Worm (Caenorhabditis elegans) whole organism, young adult: ENCODE measurements around the gene B0024.3.
A peak's percentile ranks its signal among the peaks of the same experiment; 100 is the strongest.

ENCODE experiments used
- B0261.1 ChIP-seq: sonication (generic microtip); optimal IDR thresholded peaks from 2 replicates; lab custom pipeline; 2016; ENCODE audit warnings: mild to moderate bottlenecking, missing genetic modification characterization, moderate library complexity, missing compliant biosample characterization
- D2030.7 ChIP-seq: fragments of 200-800 bp; sonication (Bioruptor generic); IDR thresholded peaks from 2 replicates; pipeline ENCODE4 v1.3.6; 2022; ENCODE audit warnings: missing genetic modification reagents, missing genetic modification characterization, missing compliant biosample characterization
- F10E7.11 ChIP-seq: sonication (generic microtip); optimal IDR thresholded peaks from 2 replicates; lab custom pipeline; 2017; ENCODE audit warnings: mild to moderate bottlenecking, missing genetic modification characterization, moderate library complexity, missing compliant biosample characterization
- F49E8.2 ChIP-seq: sonication (generic microtip); optimal IDR thresholded peaks from 3 replicates; lab custom pipeline; 2017; ENCODE audit warnings: missing genetic modification characterization, mild to moderate bottlenecking, missing compliant biosample characterization, antibody characterized with exemption, moderate library complexity; ENCODE audit not compliant: insufficient read depth
- K11D2.4 ChIP-seq: fragments of 200-800 bp; sonication (Bioruptor generic); IDR thresholded peaks from 2 replicates; pipeline ENCODE4 v1.3.6; 2022; ENCODE audit warnings: missing genetic modification reagents, missing genetic modification characterization, missing compliant biosample characterization
- T07F8.4 ChIP-seq: sonication (generic microtip); optimal IDR thresholded peaks from 2 replicates; lab custom pipeline; 2016; ENCODE audit warnings: mild to moderate bottlenecking, missing genetic modification characterization, moderate library complexity, missing compliant biosample characterization
- T26A5.8 ChIP-seq: sonication (generic microtip); optimal IDR thresholded peaks from 2 replicates; lab custom pipeline; 2016; ENCODE audit warnings: missing genetic modification characterization, missing compliant biosample characterization
- Y53G8AR.9 ChIP-seq: fragments of 200-800 bp; sonication (Bioruptor generic); conservative IDR thresholded peaks from 2 replicates; pipeline ENCODE4 v1.3.6; 2022; ENCODE audit warnings: missing genetic modification reagents, missing genetic modification characterization, missing compliant biosample characterization
- Y79H2A.3 ChIP-seq: fragments of 200-800 bp; sonication (Bioruptor generic); conservative IDR thresholded peaks from 2 replicates; pipeline ENCODE4 v1.3.6; 2022; ENCODE audit warnings: missing genetic modification reagents, missing genetic modification characterization, missing compliant biosample characterization
- Y95B8A.8 ChIP-seq: fragments of 200-800 bp; sonication (Bioruptor generic); IDR thresholded peaks from 2 replicates; pipeline ENCODE4 v1.3.6; 2022; ENCODE audit warnings: missing genetic modification reagents, missing genetic modification characterization, missing compliant biosample characterization
- ZK185.1 ChIP-seq: sonication (generic microtip); optimal IDR thresholded peaks from 2 replicates; lab custom pipeline; 2016; ENCODE audit warnings: mild to moderate bottlenecking, missing genetic modification characterization, missing compliant biosample characterization; ENCODE audit not compliant: poor library complexity, severe bottlenecking
- aptf-2 ChIP-seq: fragments of 200-800 bp; sonication (Bioruptor generic); conservative IDR thresholded peaks from 2 replicates; pipeline ENCODE4 v1.3.6; 2022; ENCODE audit warnings: missing genetic modification reagents, missing genetic modification characterization, missing compliant biosample characterization
- aptf-3 ChIP-seq: fragments of 200-800 bp; sonication (Bioruptor generic); IDR thresholded peaks from 2 replicates; pipeline ENCODE4 v1.3.6; 2022; ENCODE audit warnings: missing genetic modification characterization, missing compliant biosample characterization
- attf-6 ChIP-seq: fragments of 200-800 bp; sonication (Bioruptor generic); IDR thresholded peaks from 2 replicates; pipeline ENCODE4 v1.3.6; 2022; ENCODE audit warnings: missing genetic modification reagents, missing genetic modification characterization, missing compliant biosample characterization
- ceh-100 ChIP-seq: fragments of 200-800 bp; sonication (Bioruptor generic); IDR thresholded peaks from 2 replicates; pipeline ENCODE4 v1.3.6; 2022; ENCODE audit warnings: missing genetic modification reagents, missing genetic modification characterization, missing compliant biosample characterization
- ceh-27 ChIP-seq: fragments of 200-800 bp; sonication (Bioruptor generic); optimal IDR thresholded peaks from 2 replicates; lab custom pipeline; 2018; ENCODE audit warnings: mild to moderate bottlenecking, missing genetic modification characterization, moderate library complexity, missing compliant biosample characterization
- ceh-40 ChIP-seq: fragments of 200-800 bp; sonication (Bioruptor generic); IDR thresholded peaks from 2 replicates; pipeline ENCODE4 v1.3.6; 2022; ENCODE audit warnings: missing genetic modification characterization, missing compliant biosample characterization
- ceh-79 ChIP-seq: sonication (generic microtip); optimal IDR thresholded peaks from 2 replicates; lab custom pipeline; 2017; ENCODE audit warnings: mild to moderate bottlenecking, missing genetic modification characterization, missing compliant biosample characterization
- ceh-91 ChIP-seq: fragments of 200-800 bp; sonication (Bioruptor generic); IDR thresholded peaks from 2 replicates; pipeline ENCODE4 v1.3.6; 2022; ENCODE audit warnings: missing genetic modification reagents, missing genetic modification characterization, missing compliant biosample characterization
- efl-1 ChIP-seq: fragments of 150-350 bp; optimal IDR thresholded peaks from 2 replicates; lab custom pipeline; 2014; ENCODE audit warnings: missing biosample characterization, missing genetic modification reagents, missing genetic modification characterization
- egl-18 ChIP-seq: fragments of 200-800 bp; sonication (Bioruptor generic); IDR thresholded peaks from 2 replicates; pipeline ENCODE4 v1.3.6; 2022; ENCODE audit warnings: missing genetic modification reagents, missing genetic modification characterization, missing compliant biosample characterization
- egl-44 ChIP-seq: fragments of 200-800 bp; sonication (Bioruptor generic); IDR thresholded peaks from 2 replicates; pipeline ENCODE4 v1.3.6; 2022; ENCODE audit warnings: missing genetic modification reagents, missing genetic modification characterization, missing compliant biosample characterization
- fkh-3 ChIP-seq: sonication (generic microtip); optimal IDR thresholded peaks from 2 replicates; lab custom pipeline; 2016; ENCODE audit warnings: mild to moderate bottlenecking, missing genetic modification characterization, missing compliant biosample characterization
- hlh-26 ChIP-seq: fragments of 200-800 bp; sonication (Bioruptor generic); conservative IDR thresholded peaks from 2 replicates; pipeline ENCODE4 v1.3.6; 2022; ENCODE audit warnings: missing genetic modification reagents, missing genetic modification characterization, missing compliant biosample characterization
- hmg-20 ChIP-seq: fragments of 200-800 bp; sonication (Bioruptor generic); IDR thresholded peaks from 2 replicates; pipeline ENCODE4 v1.3.6; 2022; ENCODE audit warnings: missing genetic modification reagents, missing genetic modification characterization, missing compliant biosample characterization
- hrde-1 ChIP-seq: sonication (generic microtip); optimal IDR thresholded peaks from 2 replicates; lab custom pipeline; 2016; ENCODE audit warnings: missing genetic modification characterization, mild to moderate bottlenecking, missing compliant biosample characterization, moderate library complexity, missing genotype, missing genetic modification reagents, borderline replicate concordance
- hsf-1 ChIP-seq: fragments of 200-800 bp; sonication (Bioruptor generic); IDR thresholded peaks from 2 replicates; pipeline ENCODE4 v1.3.6; 2022; ENCODE audit warnings: missing genetic modification reagents, missing genetic modification characterization, missing compliant biosample characterization
- let-607 ChIP-seq, 2 experiments: fragments of 200-800 bp in 1 of 2; sonication (Bioruptor generic) in 1 of 2; sonication (generic microtip) in 1 of 2; optimal IDR thresholded peaks; 2 replicates each; lab custom pipeline; 2016 to 2018; ENCODE audit warnings: mild to moderate bottlenecking in 2 of 2, missing compliant biosample characterization in 2 of 2, missing genetic modification characterization in 2 of 2, moderate library complexity in 2 of 2, missing genotype in 1 of 2
- lin-35 ChIP-seq, 3 experiments: fragments of 150-350 bp in 2 of 3; sonication (generic microtip) in 1 of 3; optimal IDR thresholded peaks; 2 replicates each; lab custom pipeline; 2014 to 2018; ENCODE audit warnings: missing biosample characterization in 3 of 3, missing genetic modification characterization in 3 of 3, missing genetic modification reagents in 3 of 3
- madf-10 ChIP-seq: sonication (generic microtip); optimal IDR thresholded peaks from 2 replicates; lab custom pipeline; 2016; ENCODE audit warnings: mild to moderate bottlenecking, missing genetic modification characterization, missing compliant biosample characterization
- madf-3 ChIP-seq: fragments of 200-800 bp; sonication (Bioruptor generic); IDR thresholded peaks from 2 replicates; pipeline ENCODE4 v1.3.6; 2022; ENCODE audit warnings: missing genetic modification reagents, missing genetic modification characterization, missing compliant biosample characterization
- mcd-1 ChIP-seq: fragments of 200-800 bp; sonication (Bioruptor generic); IDR thresholded peaks from 2 replicates; pipeline ENCODE4 v1.3.6; 2022; ENCODE audit warnings: missing genetic modification reagents, missing genetic modification characterization, missing compliant biosample characterization
- mel-28 ChIP-seq: sonication (generic microtip); optimal IDR thresholded peaks from 2 replicates; lab custom pipeline; 2016; ENCODE audit warnings: borderline replicate concordance, mild to moderate bottlenecking, missing genetic modification characterization, missing compliant biosample characterization
- mxl-1 ChIP-seq: sonication (generic microtip); optimal IDR thresholded peaks from 2 replicates; lab custom pipeline; 2016; ENCODE audit warnings: missing genetic modification characterization, missing compliant biosample characterization
- nhr-80 ChIP-seq: sonication (generic microtip); optimal IDR thresholded peaks from 2 replicates; lab custom pipeline; 2016; ENCODE audit warnings: missing genetic modification characterization, missing compliant biosample characterization
- rec-8 ChIP-seq, 2 experiments: sonication (generic microtip); optimal IDR thresholded peaks; 2 replicates each; lab custom pipeline; 2016; ENCODE audit warnings: mild to moderate bottlenecking in 2 of 2, missing genetic modification characterization in 2 of 2, missing genetic modification reagents in 2 of 2, missing genotype in 2 of 2, missing biosample characterization in 1 of 2, missing compliant biosample characterization in 1 of 2, moderate library complexity in 1 of 2
- snpc-1.1 ChIP-seq: sonication (generic microtip); optimal IDR thresholded peaks from 2 replicates; lab custom pipeline; 2017; ENCODE audit warnings: missing genetic modification characterization, mild to moderate bottlenecking, missing compliant biosample characterization, antibody characterized with exemption, moderate library complexity, missing genotype, missing genetic modification reagents; ENCODE audit not compliant: insufficient read depth
- snpc-1.3 ChIP-seq: sonication (generic microtip); optimal IDR thresholded peaks from 2 replicates; lab custom pipeline; 2017; ENCODE audit warnings: missing genetic modification characterization, mild to moderate bottlenecking, missing compliant biosample characterization, antibody characterized with exemption, moderate library complexity, missing genotype, missing genetic modification reagents; ENCODE audit not compliant: insufficient read depth
- snpc-3.4 ChIP-seq: sonication (generic microtip); optimal IDR thresholded peaks from 2 replicates; lab custom pipeline; 2017; ENCODE audit warnings: missing genetic modification characterization, mild to moderate bottlenecking, missing compliant biosample characterization, antibody characterized with exemption, moderate library complexity, missing genotype, missing genetic modification reagents
- snpc-4 ChIP-seq, 5 experiments: fragments of 150-350 bp in 1 of 5; sonication (generic microtip) in 4 of 5; optimal IDR thresholded peaks; 2 replicates each; lab custom pipeline; 2014 to 2018; ENCODE audit warnings: missing genetic modification characterization in 5 of 5, missing biosample characterization in 3 of 5, antibody characterized with exemption in 2 of 5, mild to moderate bottlenecking in 2 of 5, missing compliant biosample characterization in 2 of 5, missing genotype in 2 of 5, moderate library complexity in 2 of 5, missing genetic modification reagents in 1 of 5
- tbp1 ChIP-seq: fragments of 200-800 bp; sonication (Bioruptor generic); optimal IDR thresholded peaks from 2 replicates; lab custom pipeline; 2018; ENCODE audit warnings: mild to moderate bottlenecking, missing genetic modification characterization, missing compliant biosample characterization
- xnd-1 ChIP-seq: sonication (generic microtip); optimal IDR thresholded peaks from 2 replicates; lab custom pipeline; 2016; ENCODE audit warnings: missing genotype, missing genetic modification reagents, missing genetic modification characterization, missing compliant biosample characterization
- ztf-18 ChIP-seq: sonication (generic microtip); optimal IDR thresholded peaks from 2 replicates; lab custom pipeline; 2016; ENCODE audit warnings: missing genotype, mild to moderate bottlenecking, missing genetic modification characterization, missing compliant biosample characterization
- ztf-25 ChIP-seq: fragments of 200-800 bp; sonication (Bioruptor generic); IDR thresholded peaks from 2 replicates; pipeline ENCODE4 v1.3.6; 2022; ENCODE audit warnings: missing genetic modification reagents, missing genetic modification characterization, missing compliant biosample characterization
- ztf-26 ChIP-seq: sonication (generic microtip); optimal IDR thresholded peaks from 2 replicates; lab custom pipeline; 2017; ENCODE audit warnings: missing genetic modification characterization, missing compliant biosample characterization
- ztf-6 ChIP-seq: fragments of 200-800 bp; sonication (Bioruptor generic); IDR thresholded peaks from 2 replicates; pipeline ENCODE4 v1.3.6; 2022; ENCODE audit warnings: missing genetic modification reagents, missing genetic modification characterization, missing compliant biosample characterization

B0024.3 gene

ce11 chrV:10237959-10238444 is 49.4 kb upstream of the B0024.3 start (continued):
- TF ChIP-seq D2030.7 (GFP tag; lab: Robert Waterston, UW) (0 out of 2 replicates have a peak, but pooled peaks have one; percentile 36), hlh-26 (GFP tag; lab: Robert Waterston, UW) (no peak), T26A5.8 (tag; lab: Kevin White, UChicago) (peak; percentile 60), egl-18 (GFP tag; lab: Robert Waterston, UW) (no peak), xnd-1 (peak; percentile 28), B0261.1 (tag; lab: Kevin White, UChicago) (peak; percentile 9), aptf-3 (GFP tag; lab: Robert Waterston, UW) (no peak), mcd-1 (GFP tag; lab: Robert Waterston, UW) (no peak), rec-8 (tag; optimal IDR thresholded peaks at IDR 0.05; lab: Kevin White, UChicago) (peak in 1 of 2 experiments; percentile 0), ceh-27 (GFP tag; lab: Kevin White, UChicago) (no peak), snpc-1.3 (tag; lab: Kevin White, UChicago) (no peak), tbp1 (GFP tag; lab: Kevin White, UChicago) (peak; percentile 45), ztf-18 (tag; lab: Kevin White, UChicago) (peak; percentile 7), ztf-6 (GFP tag; lab: Robert Waterston, UW) (no peak), ZK185.1 (tag; lab: Kevin White, UChicago) (no peak), Y79H2A.3 (GFP tag; lab: Robert Waterston, UW) (peak; percentile 95), madf-10 (tag; lab: Kevin White, UChicago) (no peak), lin-35 (GFP tag; optimal IDR thresholded peaks at IDR 0.05; lab: Kevin White, UChicago) (no peak), ztf-26 (no peak), snpc-3.4 (tag; lab: Kevin White, UChicago) (no peak), mxl-1 (tag; lab: Kevin White, UChicago) (no peak), hrde-1 (tag; lab: Kevin White, UChicago) (peak; percentile 77), attf-6 (peak; percentile 73; the same call in 1 of the 2 replicates), aptf-2 (GFP tag; lab: Robert Waterston, UW) (no peak), ceh-79 (tag; lab: Kevin White, UChicago) (peak; percentile 83), egl-44 (no peak), F10E7.11 (tag; lab: Kevin White, UChicago) (peak; percentile 93), F49E8.2 (tag; lab: Kevin White, UChicago) (peak; percentile 58), Y53G8AR.9 (GFP tag; lab: Robert Waterston, UW) (peak; percentile 75; the same call in 1 of the 2 replicates), fkh-3 (tag; lab: Kevin White, UChicago) (peak; percentile 54), let-607 (tag; optimal IDR thresholded peaks at IDR 0.05; lab: Kevin White, UChicago) (no peak), snpc-4 (GFP tag; optimal IDR thresholded peaks at IDR 0.05; lab: Kevin White, UChicago) (no peak), snpc-4 (tag; optimal IDR thresholded peaks at IDR 0.05; lab: Kevin White, UChicago) (peak in 1 of 4 experiments; percentile 2), hsf-1 (GFP tag; lab: Robert Waterston, UW) (0 out of 2 replicates have a peak, but pooled peaks have one; percentile 63), K11D2.4 (GFP tag; lab: Robert Waterston, UW) (no peak), T07F8.4 (tag; lab: Kevin White, UChicago) (no peak), ztf-25 (GFP tag; lab: Robert Waterston, UW) (peak; percentile 85), snpc-1.1 (tag; lab: Kevin White, UChicago) (no peak), ceh-100 (GFP tag; lab: Robert Waterston, UW) (no peak), nhr-80 (tag; lab: Kevin White, UChicago) (no peak), ceh-40 (GFP tag; lab: Robert Waterston, UW) (no peak), hmg-20 (no peak), efl-1 (GFP tag; lab: Kevin White, UChicago) (no peak), Y95B8A.8 (GFP tag; lab: Robert Waterston, UW) (peak; percentile 85; the same call in 1 of the 2 replicates), mel-28 (tag; lab: Kevin White, UChicago) (peak; percentile 74), ceh-91 (GFP tag; lab: Robert Waterston, UW) (peak; percentile 14; the same call in 1 of the 2 replicates), madf-3 (GFP tag; lab: Robert Waterston, UW) (peak; percentile 88)
